Worm (Caenorhabditis elegans) whole organism, L3 larva: ENCODE results near the gene irld-44.

ENCODE experiments used
- ceh-16 ChIP-seq: sonication (generic microtip); optimal IDR thresholded peaks from 2 replicates; lab custom pipeline; 2017; ENCODE audit warnings: missing biosample characterization, missing genetic modification characterization
- ceh-82 ChIP-seq: fragments of 150-350 bp; optimal IDR thresholded peaks from 2 replicates; lab custom pipeline; 2014; ENCODE audit warnings: missing biosample characterization, missing genetic modification characterization
- daf-12 ChIP-seq: fragments of 150-350 bp; optimal IDR thresholded peaks from 2 replicates; lab custom pipeline; 2014; ENCODE audit warnings: missing biosample characterization, missing genetic modification reagents, missing genetic modification characterization
- egl-27 ChIP-seq: sonication (generic microtip); optimal IDR thresholded peaks from 4 replicates; lab custom pipeline; 2017; ENCODE audit warnings: missing biosample characterization, missing genetic modification reagents, missing genetic modification characterization
- fkh-10 ChIP-seq: sonication (generic microtip); optimal IDR thresholded peaks from 2 replicates; lab custom pipeline; 2017; ENCODE audit warnings: missing biosample characterization, missing genetic modification reagents, missing genetic modification characterization
- fkh-2 ChIP-seq: fragments of 150-350 bp; optimal IDR thresholded peaks from 2 replicates; lab custom pipeline; 2014; ENCODE audit warnings: missing biosample characterization, missing genetic modification reagents, missing genetic modification characterization
- fos-1 ChIP-seq: fragments of 150-350 bp; optimal IDR thresholded peaks from 2 replicates; lab custom pipeline; 2014; ENCODE audit warnings: missing biosample characterization, missing genetic modification characterization
- hmg-11 ChIP-seq: sonication (generic microtip); optimal IDR thresholded peaks from 2 replicates; lab custom pipeline; 2016; ENCODE audit warnings: missing genetic modification characterization, missing compliant biosample characterization
- jun-1 ChIP-seq: fragments of 150-350 bp; optimal IDR thresholded peaks from 2 replicates; lab custom pipeline; 2014; ENCODE audit warnings: missing biosample characterization, missing genetic modification reagents, missing genetic modification characterization
- lin-39 ChIP-seq: fragments of 150-350 bp; optimal IDR thresholded peaks from 2 replicates; lab custom pipeline; 2018; ENCODE audit warnings: missing biosample characterization, missing genetic modification reagents, missing genetic modification characterization
- lsy-12 ChIP-seq: sonication (generic microtip); optimal IDR thresholded peaks from 2 replicates; lab custom pipeline; 2016; ENCODE audit warnings: mild to moderate bottlenecking, missing genetic modification characterization, missing compliant biosample characterization
- nhr-11 ChIP-seq: fragments of 150-350 bp; optimal IDR thresholded peaks from 2 replicates; lab custom pipeline; 2014; ENCODE audit warnings: missing biosample characterization, missing genetic modification characterization
- nhr-12 ChIP-seq: fragments of 150-350 bp; optimal IDR thresholded peaks from 2 replicates; lab custom pipeline; 2014; ENCODE audit warnings: missing biosample characterization, missing genetic modification characterization
- nhr-23 ChIP-seq: fragments of 150-350 bp; optimal IDR thresholded peaks from 2 replicates; lab custom pipeline; 2014; ENCODE audit warnings: missing biosample characterization, missing genetic modification reagents, missing genetic modification characterization
- nhr-237 ChIP-seq: fragments of 150-350 bp; optimal IDR thresholded peaks from 2 replicates; lab custom pipeline; 2014; ENCODE audit warnings: missing biosample characterization, missing genetic modification characterization
- nhr-28 ChIP-seq: fragments of 150-350 bp; optimal IDR thresholded peaks from 2 replicates; lab custom pipeline; 2014; ENCODE audit warnings: missing biosample characterization, missing genetic modification characterization
- nhr-43 ChIP-seq: sonication (generic microtip); optimal IDR thresholded peaks from 2 replicates; lab custom pipeline; 2016; ENCODE audit warnings: mild to moderate bottlenecking, missing genetic modification characterization, missing compliant biosample characterization; ENCODE audit not compliant: poor library complexity, severe bottlenecking
- nhr-76 ChIP-seq: fragments of 150-350 bp; sonication (generic microtip); optimal IDR thresholded peaks from 5 replicates; lab custom pipeline; 2014; ENCODE audit warnings: missing biosample characterization, missing genetic modification characterization
- skn-1 ChIP-seq: fragments of 150-350 bp; optimal IDR thresholded peaks from 2 replicates; lab custom pipeline; 2014; ENCODE audit warnings: missing biosample characterization, missing genetic modification characterization
- unc-39 ChIP-seq: sonication (generic microtip); optimal IDR thresholded peaks from 4 replicates; lab custom pipeline; 2017; ENCODE audit warnings: missing biosample characterization, missing genetic modification characterization
- ztf-11 ChIP-seq: fragments of 150-350 bp; optimal IDR thresholded peaks from 2 replicates; lab custom pipeline; 2014; ENCODE audit warnings: missing biosample characterization, missing genetic modification characterization
- ztf-4 ChIP-seq: fragments of 150-350 bp; optimal IDR thresholded peaks from 2 replicates; lab custom pipeline; 2014; ENCODE audit warnings: missing biosample characterization, missing genetic modification characterization

irld-44 gene

ce11 chrV:1699228-1699795, 48.2 kb downstream of the irld-44 start:
- TF ChIP-seq hmg-11 (no peak), ceh-82 (tag; lab: Kevin White, UChicago) (no peak), lin-39 (tag; lab: Kevin White, UChicago) (no peak), nhr-28 (no peak), fkh-10 (GFP tag; lab: Kevin White, UChicago) (no peak), egl-27 (tag; lab: Kevin White, UChicago) (no peak), ceh-16 (tag; lab: Kevin White, UChicago) (no peak), daf-12 (tag; lab: Kevin White, UChicago) (no peak), nhr-43 (no peak)

DNA sequence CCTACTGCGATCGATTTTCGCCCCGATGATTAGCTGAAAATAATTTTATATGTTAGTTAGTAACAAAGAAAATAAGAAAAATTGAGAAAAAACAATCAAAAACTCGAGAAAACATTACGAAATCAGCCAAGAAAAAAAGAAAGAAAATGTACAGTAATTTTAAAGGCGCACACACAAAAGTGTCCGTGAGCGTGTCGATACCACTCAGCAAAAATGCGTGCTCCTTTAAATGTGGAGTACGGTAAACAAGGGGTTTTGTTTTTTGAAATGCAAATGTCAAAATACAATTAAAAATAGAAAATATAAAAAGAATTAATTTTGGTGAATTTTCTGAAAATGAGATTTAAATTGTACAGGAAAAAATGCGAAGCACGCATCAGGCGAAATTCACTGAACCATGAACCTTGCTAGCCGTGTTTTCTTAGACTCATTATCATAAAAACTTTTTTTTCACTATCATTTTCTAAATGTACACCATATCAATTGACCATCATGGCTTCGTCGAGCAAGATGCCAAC, 50.5 kb downstream of the irld-44 start, which contains the start of gene srw-90:
Gene srw-90 (plus strand): TSS at position 468 of the 518 bp plus-strand sequence.
- TF ChIP-seq ztf-4 (tag; lab: Kevin White, UChicago) (no peak), ztf-11 (tag; lab: Kevin White, UChicago) (no peak), nhr-23 (tag; lab: Kevin White, UChicago) (no peak), hmg-11 (no peak), unc-39 (tag; lab: Kevin White, UChicago) (no peak), fkh-2 (tag; lab: Kevin White, UChicago) (no peak), lin-39 (tag; lab: Kevin White, UChicago) (no peak), nhr-237 (tag; lab: Kevin White, UChicago) (no peak), nhr-28 (no peak), nhr-12 (tag; lab: Kevin White, UChicago) (no peak), fos-1 (tag; lab: Kevin White, UChicago) (no peak), nhr-11 (tag; lab: Kevin White, UChicago) (no peak), jun-1 (no peak), nhr-76 (no peak), fkh-10 (GFP tag; lab: Kevin White, UChicago) (no peak), skn-1 (tag; lab: Kevin White, UChicago) (no peak), egl-27 (tag; lab: Kevin White, UChicago) (no peak), lsy-12 (tag; lab: Kevin White, UChicago) (no peak)
